Fruit fly (Drosophila melanogaster) S2 (cell line): ENCODE data around the gene CG7164.
"Not testable (repeated sequence)": the region's sequence is repeated elsewhere in the genome, so short reads cannot be mapped to it uniquely, and the experiment has no call there.

Experiments
- CG8478 ChIP-seq: fragments of >200 bp; optimal IDR thresholded peaks from 2 replicates; lab custom pipeline; 2018
- CTCF ChIP-seq, 2 experiments: fragments of >200 bp; optimal IDR thresholded peaks; 2 replicates each; lab custom pipeline; 2018

The CG7164 gene

DNA sequence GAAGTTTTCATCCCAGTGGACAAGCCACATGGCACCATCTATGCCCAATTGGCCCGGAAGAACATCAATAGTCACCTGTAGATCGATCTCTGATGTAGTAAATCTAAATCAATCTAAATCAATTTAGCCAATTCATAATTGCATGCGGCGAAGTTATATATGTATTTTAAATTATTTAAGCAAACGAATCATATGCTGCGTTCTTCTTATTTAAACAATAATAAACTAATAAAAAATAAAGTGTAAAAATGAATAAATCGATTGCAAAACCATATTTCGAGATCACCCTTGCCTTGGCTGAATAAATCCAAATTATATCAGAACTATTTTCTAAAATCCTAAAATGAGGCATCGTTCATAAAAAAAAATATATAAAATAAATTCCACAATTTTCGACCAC, at the start of gene CG7164:
CG7164 (plus strand) TSS at position 301 of the 400 bp plus-strand sequence.
- TF ChIP-seq CTCF (optimal IDR thresholded peaks at IDR 0.05; lab: Kevin White, UChicago) (no peak), CG8478 (lab: Kevin White, UChicago) (no peak)

DNA sequence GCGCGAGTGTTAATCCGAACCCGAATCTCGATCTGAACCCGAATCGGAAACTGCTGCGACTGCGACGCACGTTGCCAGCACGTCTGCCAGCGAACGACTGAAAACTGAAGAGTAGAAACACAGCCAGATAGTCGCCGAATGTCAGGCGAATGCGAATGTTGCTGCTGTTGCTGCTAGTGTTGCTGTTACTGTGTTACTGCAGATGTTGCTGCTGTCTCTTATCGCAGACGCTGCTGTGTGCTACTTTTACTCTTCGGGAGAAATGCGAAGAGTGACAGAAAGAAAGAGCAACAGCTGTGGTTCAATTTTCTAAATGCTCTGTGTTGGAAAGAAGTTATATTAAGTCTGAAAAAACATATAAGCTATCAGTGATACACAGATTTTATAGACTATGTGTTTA, 48.7 kb upstream of the CG7164 start, which contains the start of gene CG13796:
CG13796 (minus strand) TSS at position 101 of the 400 bp plus-strand sequence.
- not testable (repeated sequence) for TF ChIP-seq CG8478 (lab: Kevin White, UChicago); CTCF (optimal IDR thresholded peaks at IDR 0.05; lab: Kevin White, UChicago)

DNA sequence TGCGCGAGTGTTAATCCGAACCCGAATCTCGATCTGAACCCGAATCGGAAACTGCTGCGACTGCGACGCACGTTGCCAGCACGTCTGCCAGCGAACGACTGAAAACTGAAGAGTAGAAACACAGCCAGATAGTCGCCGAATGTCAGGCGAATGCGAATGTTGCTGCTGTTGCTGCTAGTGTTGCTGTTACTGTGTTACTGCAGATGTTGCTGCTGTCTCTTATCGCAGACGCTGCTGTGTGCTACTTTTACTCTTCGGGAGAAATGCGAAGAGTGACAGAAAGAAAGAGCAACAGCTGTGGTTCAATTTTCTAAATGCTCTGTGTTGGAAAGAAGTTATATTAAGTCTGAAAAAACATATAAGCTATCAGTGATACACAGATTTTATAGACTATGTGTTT, 42.6 kb upstream of the CG7164 start, which contains the start of gene CG31904:
CG31904 (minus strand) TSS at position 101 of the 400 bp plus-strand sequence.
- TF ChIP-seq CTCF (optimal IDR thresholded peaks at IDR 0.05; lab: Kevin White, UChicago); CG8478 (lab: Kevin White, UChicago): not testable (repeated sequence)

- no peak for TF ChIP-seq CG8478 (lab: Kevin White, UChicago)
- no peak for TF ChIP-seq CTCF (optimal IDR thresholded peaks at IDR 0.05; lab: Kevin White, UChicago)
These were observed 39.8 kb upstream of the CG7164 start, which contains the start of gene Acp1 for dm6 chr2L:7741437-7741836. Gene Acp1, minus strand, starts transcription at chr2L:7741537.

DNA sequence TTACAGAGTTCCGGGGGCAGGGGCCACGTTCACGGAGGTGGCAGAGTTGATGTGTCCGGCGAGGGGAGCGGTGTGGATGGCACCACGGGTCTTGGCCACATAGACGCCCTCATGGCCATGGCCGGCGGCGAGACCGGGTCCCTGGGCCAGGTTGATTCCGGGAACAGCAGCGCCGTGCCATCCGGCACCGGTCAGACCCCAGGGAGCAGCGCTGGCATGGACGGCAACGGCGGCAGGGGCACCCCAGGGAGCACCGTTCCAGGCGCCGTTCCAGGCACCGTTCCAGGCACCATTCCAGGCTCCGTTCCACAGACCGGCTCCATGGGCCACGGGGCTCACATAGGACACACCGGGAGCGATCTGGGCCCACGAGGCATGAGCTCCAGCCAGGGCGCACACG, 37.1 kb upstream of the CG7164 start:
- TF ChIP-seq CG8478 (lab: Kevin White, UChicago), result no peak
- no peak for TF ChIP-seq CTCF (optimal IDR thresholded peaks at IDR 0.05; lab: Kevin White, UChicago)

DNA sequence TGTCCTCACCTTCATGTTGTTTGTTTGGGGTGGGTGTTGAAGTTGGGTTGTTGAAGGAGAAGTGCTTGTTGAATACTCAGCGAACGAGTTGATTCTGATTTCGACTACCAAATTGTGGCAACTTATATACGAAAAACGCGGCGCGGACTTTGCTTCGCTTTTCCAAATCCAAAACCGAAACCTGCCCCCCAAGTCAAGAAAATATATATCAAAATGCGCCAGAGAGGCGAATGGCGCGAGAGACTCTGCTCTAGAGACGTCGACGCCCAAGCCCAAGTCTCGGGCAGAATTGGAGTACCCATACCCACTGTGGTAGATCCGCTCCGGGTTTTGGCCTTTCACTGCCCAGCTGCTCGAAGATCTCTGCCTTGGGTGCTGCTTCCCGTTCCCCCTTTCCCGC, 36.5 kb upstream of the CG7164 start, which contains the start of gene CG7214:
CG7214 (minus strand) TSS at position 101 of the 400 bp plus-strand sequence.
- TF ChIP-seq CTCF (optimal IDR thresholded peaks at IDR 0.05; lab: Kevin White, UChicago) (no peak), CG8478 (lab: Kevin White, UChicago) (no peak)

DNA sequence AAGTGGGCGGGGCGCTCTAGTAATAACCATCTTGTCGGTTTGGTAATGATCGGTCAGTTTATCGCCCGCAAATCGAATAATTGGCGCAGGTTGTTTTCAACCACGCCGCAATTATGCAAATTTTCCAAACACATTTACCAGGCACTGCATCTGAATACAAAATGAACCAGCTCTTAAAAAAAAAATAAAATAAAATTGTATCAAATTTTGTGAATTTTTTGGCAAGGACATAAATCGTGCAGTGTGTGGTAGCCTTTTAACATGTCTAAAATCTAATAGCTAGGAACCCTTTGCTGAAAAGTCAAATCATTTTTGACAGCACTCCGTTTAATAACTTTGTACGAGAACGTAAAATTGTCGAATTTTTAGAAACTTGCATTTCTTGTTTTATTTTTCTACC, 34.3 kb upstream of the CG7164 start, which contains the start of gene ATPsynGL:
ATPsynGL (plus strand) TSS at position 301 of the 400 bp plus-strand sequence.
- TF ChIP-seq CG8478 (lab: Kevin White, UChicago), result no peak
- no peak for TF ChIP-seq CTCF (optimal IDR thresholded peaks at IDR 0.05; lab: Kevin White, UChicago)

DNA sequence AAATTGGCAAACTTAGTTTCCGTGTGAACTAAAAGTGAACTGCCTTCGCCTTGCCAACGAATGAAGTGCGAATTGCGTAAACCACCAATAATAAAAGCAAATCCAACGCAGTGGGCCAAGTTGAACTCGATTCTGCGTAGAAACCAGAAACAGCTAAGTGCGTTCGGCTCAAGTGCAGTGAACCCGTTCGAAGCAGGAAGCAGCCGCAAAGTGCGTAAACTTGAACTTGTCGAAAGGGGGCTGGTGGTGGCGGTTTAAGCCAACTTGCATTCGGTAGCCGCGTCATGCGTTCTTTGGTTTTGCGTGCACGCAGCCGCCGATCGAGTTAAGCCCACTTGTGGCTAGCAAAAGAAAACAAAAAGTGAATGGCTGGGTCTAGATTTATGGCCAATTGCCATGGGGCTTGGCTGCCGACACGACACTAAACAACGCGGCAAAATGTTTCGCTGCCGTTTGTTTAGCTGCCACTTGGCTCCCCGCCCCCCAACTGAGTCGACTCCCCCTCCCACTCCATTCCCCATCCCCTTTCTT, 30.6 kb upstream of the CG7164 start:
- TF ChIP-seq CG8478 (lab: Kevin White, UChicago) (no peak), CTCF (optimal IDR thresholded peaks at IDR 0.05; lab: Kevin White, UChicago) (no peak)

DNA sequence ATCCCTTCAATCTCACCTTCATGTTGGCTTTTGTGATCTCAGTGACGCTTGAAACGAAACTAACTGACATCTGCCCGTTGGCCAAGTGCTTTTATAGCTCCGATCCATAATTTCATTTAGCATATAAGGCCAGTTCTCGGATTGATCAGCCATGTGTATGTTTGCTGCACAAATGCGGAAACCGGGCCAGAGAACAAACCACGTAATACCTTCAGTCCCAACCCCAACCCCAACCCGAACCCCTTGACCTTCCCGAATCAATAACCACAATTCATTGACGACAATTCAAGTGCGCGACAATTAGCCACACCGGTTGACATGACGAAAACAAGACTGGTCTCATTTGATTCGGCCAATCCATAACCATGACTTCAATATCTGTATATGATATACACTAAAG, 28.2 kb upstream of the CG7164 start, which contains the start of gene CG7203:
CG7203 (minus strand) TSS at position 101 of the 400 bp plus-strand sequence.
- TF ChIP-seq CTCF (optimal IDR thresholded peaks at IDR 0.05; lab: Kevin White, UChicago), result no peak
- TF ChIP-seq CG8478 (lab: Kevin White, UChicago), result no peak

DNA sequence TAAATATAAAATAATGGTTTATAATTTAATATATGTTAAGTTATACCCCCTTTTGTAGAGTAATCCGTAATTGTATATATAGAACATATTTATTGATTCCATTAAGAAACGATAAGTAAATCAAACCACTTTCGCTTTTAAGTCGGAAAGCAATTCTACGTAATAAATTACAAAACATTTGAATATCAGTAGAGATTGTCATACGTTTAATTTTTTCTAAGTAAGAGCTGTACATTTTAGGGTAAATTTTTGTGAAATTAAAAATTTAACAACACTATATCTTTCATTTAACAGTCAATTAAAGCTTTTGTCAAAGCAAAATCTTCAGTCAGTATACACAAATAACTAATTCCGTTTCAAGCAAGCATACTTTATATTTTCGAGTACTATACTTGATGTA, 27.4 kb upstream of the CG7164 start, which contains the start of gene CG46025:
CG46025 (plus strand) TSS at position 301 of the 400 bp plus-strand sequence.
- TF ChIP-seq CG8478 (lab: Kevin White, UChicago), result no peak
- no peak for TF ChIP-seq CTCF (optimal IDR thresholded peaks at IDR 0.05; lab: Kevin White, UChicago)

dm6 chr2L:7754539-7754938, 26.7 kb upstream of the CG7164 start:
- TF ChIP-seq CTCF (optimal IDR thresholded peaks at IDR 0.05; lab: Kevin White, UChicago), result no peak
- no peak for TF ChIP-seq CG8478 (lab: Kevin White, UChicago)

DNA sequence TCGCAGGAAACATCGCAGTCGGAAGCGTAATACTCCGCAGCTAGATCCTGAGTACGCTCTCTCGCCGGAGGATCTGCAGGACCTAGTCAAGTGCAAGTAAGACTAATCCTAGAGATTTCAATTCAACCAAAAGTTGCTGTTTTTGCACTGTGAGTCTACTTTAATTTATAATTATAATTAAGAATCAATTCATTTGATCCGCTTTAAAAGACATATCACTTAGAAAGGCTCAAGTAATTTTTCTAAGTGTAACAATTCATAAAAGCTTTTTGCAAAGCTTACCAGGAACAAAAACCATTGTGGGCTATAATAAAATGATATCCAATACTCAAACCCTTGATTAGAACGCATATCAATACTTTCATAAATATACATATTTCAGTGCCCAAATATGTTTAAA, 24.4 kb upstream of the CG7164 start:
- TF ChIP-seq CG8478 (lab: Kevin White, UChicago) (no peak), CTCF (optimal IDR thresholded peaks at IDR 0.05; lab: Kevin White, UChicago) (no peak)

DNA sequence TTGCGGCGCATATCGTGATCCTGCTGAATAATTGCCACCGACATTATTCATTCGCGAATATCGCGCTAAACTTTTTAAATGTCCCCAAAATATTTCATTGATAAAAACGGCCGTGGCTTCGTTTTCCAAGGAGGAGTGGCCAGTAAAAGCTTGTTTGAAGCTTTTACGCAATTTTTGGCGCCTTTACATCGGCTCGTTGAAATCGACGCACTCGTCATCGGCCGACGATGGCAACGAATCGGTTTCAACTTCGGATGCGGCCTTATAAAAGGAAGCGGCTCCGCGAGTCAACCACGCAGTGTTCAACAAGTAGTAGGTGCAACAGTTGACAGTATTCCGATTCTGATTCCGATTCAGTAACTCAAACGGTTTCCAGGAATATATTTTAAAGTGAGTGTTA, 13.9 kb upstream of the CG7164 start, which contains the start of gene CG7191:
CG7191 (plus strand) TSS at position 301 of the 400 bp plus-strand sequence.
- no peak for TF ChIP-seq CTCF (optimal IDR thresholded peaks at IDR 0.05; lab: Kevin White, UChicago)
- TF ChIP-seq CG8478 (lab: Kevin White, UChicago), result no peak

- no peak for TF ChIP-seq CG8478 (lab: Kevin White, UChicago)
- no peak for TF ChIP-seq CTCF (optimal IDR thresholded peaks at IDR 0.05; lab: Kevin White, UChicago)
These were observed 9.4 kb upstream of the CG7164 start for dm6 chr2L:7771891-7772290.

dm6 chr2L:7775260-7775659, 6.0 kb upstream of the CG7164 start:
- TF ChIP-seq CG8478 (lab: Kevin White, UChicago), result no peak
- no peak for TF ChIP-seq CTCF (optimal IDR thresholded peaks at IDR 0.05; lab: Kevin White, UChicago)
